Fruit fly (Drosophila melanogaster): Measurements from ENCODE around the gene CG15812.
A peak's percentile ranks its signal among the peaks of the same experiment; 100 is the strongest.

CG15812 gene

dm6 chr3L:3198447-3199402 lies 38.9 kb downstream of the CG15812 start, which contains the start of the genes CG32276 and gry:
CG32276 (minus strand) TSS chr3L:3199047.
gry (plus strand) TSS chr3L:3199090.
- TF ChIP-seq br (optimal IDR thresholded peaks at IDR 0.05) (no peak), otp (GFP tag; IDR thresholded peaks at IDR 0.05) (peak; percentile 54; the same call in 1 of the 3 replicates), fd96Cb (tag; optimal IDR thresholded peaks at IDR 0.05) (peak; percentile 57), CG10147 (GFP tag; optimal IDR thresholded peaks at IDR 0.05) (no peak), CG6654 (GFP tag; optimal IDR thresholded peaks at IDR 0.05) (no peak), Dek (tag; optimal IDR thresholded peaks at IDR 0.05) (peak; percentile 73), Hr51 (GFP tag; optimal IDR thresholded peaks at IDR 0.05) (peak in 1 of 2 experiments; percentile 78), Lhr (GFP tag; optimal IDR thresholded peaks at IDR 0.05) (peak; percentile 75), klu (GFP tag; IDR thresholded peaks at IDR 0.05) (peak; percentile 46; the same call in 1 of the 2 replicates), CG4424 (GFP tag; optimal IDR thresholded peaks at IDR 0.05) (peak; percentile 85), CG16813 (GFP tag; IDR thresholded peaks at IDR 0.05; ENCODE audit: partially characterized antibody) (peak; percentile 50; the same call in 2 of the 3 replicates), HmgD (GFP tag; optimal IDR thresholded peaks at IDR 0.05) (peak; percentile 65), slou (GFP tag; optimal IDR thresholded peaks at IDR 0.05) (peak; percentile 58), phol (tag; optimal IDR thresholded peaks at IDR 0.05) (peak; percentile 90), Drgx (GFP tag; IDR thresholded peaks at IDR 0.05) (peak; percentile 55; the same call in 1 of the 2 replicates), gem (tag; optimal IDR thresholded peaks at IDR 0.05) (no peak), lbe (GFP tag; optimal IDR thresholded peaks at IDR 0.05) (peak; percentile 73), E2f1 (GFP tag; IDR thresholded peaks at IDR 0.05) (peak; percentile 53), CG8924 (tag; optimal IDR thresholded peaks at IDR 0.05) (peak; percentile 82), BtbVII (GFP tag; optimal IDR thresholded peaks at IDR 0.05) (peak; percentile 35), CG9609 (GFP tag; optimal IDR thresholded peaks at IDR 0.05) (peak; percentile 82), Mad (GFP tag; optimal IDR thresholded peaks at IDR 0.05) (peak; percentile 82), CG17186 (GFP tag; optimal IDR thresholded peaks at IDR 0.05) (peak; percentile 81), mam (GFP tag; optimal IDR thresholded peaks at IDR 0.05) (peak; percentile 79), Pdp1 (GFP tag; optimal IDR thresholded peaks at IDR 0.05) (peak in 1 of 2 experiments; percentile 83), CG17328 (GFP tag; IDR thresholded peaks at IDR 0.05) (peak; percentile 78), knrl (GFP tag; IDR thresholded peaks at IDR 0.05; ENCODE audit: partially characterized antibody) (peak; percentile 62), Spps (tag; optimal IDR thresholded peaks at IDR 0.05) (peak; percentile 57), cad (GFP tag; optimal IDR thresholded peaks at IDR 0.05) (no peak), Deaf1 (tag; optimal IDR thresholded peaks at IDR 0.05) (no peak), sima (GFP tag; optimal IDR thresholded peaks at IDR 0.05) (no peak), Fer3 (tag; optimal IDR thresholded peaks at IDR 0.05) (peak; percentile 72), CG15073 (GFP tag; optimal IDR thresholded peaks at IDR 0.05) (no peak), CG12769 (tag; optimal IDR thresholded peaks at IDR 0.05) (no peak), chn (GFP tag; optimal IDR thresholded peaks at IDR 0.05) (peak; percentile 77), Hand (GFP tag; optimal IDR thresholded peaks at IDR 0.05) (no peak), CG2120 (GFP tag; optimal IDR thresholded peaks at IDR 0.05) (peak; percentile 90), Dfd (GFP tag; optimal IDR thresholded peaks at IDR 0.05) (no peak), Vsx1 (GFP tag; optimal IDR thresholded peaks at IDR 0.05) (no peak), schlank (tag; optimal IDR thresholded peaks at IDR 0.05) (no peak), CG17568 (GFP tag; optimal IDR thresholded peaks at IDR 0.05) (no peak), btn (GFP tag; optimal IDR thresholded peaks at IDR 0.05) (peak; percentile 58), Dip2 (GFP tag; IDR thresholded peaks at IDR 0.05) (no peak), CG17612 (GFP tag; IDR thresholded peaks at IDR 0.05) (no peak), CG5245 (GFP tag; optimal IDR thresholded peaks at IDR 0.05) (peak; percentile 70), CG1832 (GFP tag; optimal IDR thresholded peaks at IDR 0.05) (no peak), H2.0 (GFP tag; IDR thresholded peaks at IDR 0.05) (no peak; the same call in 1 of the 2 replicates), jigr1 (GFP tag; IDR thresholded peaks at IDR 0.05) (no peak)
